Fruit fly (Drosophila melanogaster): Measurements from ENCODE around the gene Nelf-A.

Nelf-A gene

dm6 chr3R:21269923-21270322, 46.4 kb downstream of the Nelf-A start, which contains the start of the genes AP-2sigma and Idi:
AP-2sigma (minus strand) TSS chr3R:21270075.
Idi (plus strand) TSS chr3R:21270126.
- peak; percentile 13 for TF ChIP-seq CG17801 (GFP tag; optimal IDR thresholded peaks at IDR 0.05; ENCODE audit: partially characterized antibody)

- TF ChIP-seq CG17801 (GFP tag; optimal IDR thresholded peaks at IDR 0.05; ENCODE audit: partially characterized antibody): no peak
Measured at dm6 chr3R:21270609-21271143, 47.2 kb downstream of the Nelf-A start.

- no peak for TF ChIP-seq CG17801 (GFP tag; optimal IDR thresholded peaks at IDR 0.05; ENCODE audit: partially characterized antibody)
Measured at dm6 chr3R:21271208-21271607, 47.7 kb downstream of the Nelf-A start.

- peak; percentile 38 for TF ChIP-seq CG17801 (GFP tag; optimal IDR thresholded peaks at IDR 0.05; ENCODE audit: partially characterized antibody)
Measured at dm6 chr3R:21273427-21274038, 50.0 kb downstream of the Nelf-A start, which contains the start of gene CG3308. CG3308 (minus strand) TSS chr3R:21273817.

- no peak for TF ChIP-seq CG17801 (GFP tag; optimal IDR thresholded peaks at IDR 0.05; ENCODE audit: partially characterized antibody)
Measured at dm6 chr3R:21274870-21275269, 51.4 kb downstream of the Nelf-A start.

dm6 chr3R:21276111-21276510, 52.6 kb downstream of the Nelf-A start, which contains the start of gene CG3301:
CG3301 (minus strand) TSS chr3R:21276249.
- TF ChIP-seq CG17801 (GFP tag; optimal IDR thresholded peaks at IDR 0.05; ENCODE audit: partially characterized antibody): no peak
